Fruit fly (Drosophila melanogaster) whole organism: ENCODE measurements around the gene Rab8.
A peak's percentile ranks its signal among the peaks of the same experiment; 100 is the strongest.

Source experiments
- CG8478 ChIP-seq: fragments of >200 bp; optimal IDR thresholded peaks from 2 replicates; lab custom pipeline; 2018; ENCODE audit warnings: inconsistent platforms
- Dll ChIP-seq: fragments of >200 bp; optimal IDR thresholded peaks from 2 replicates; lab custom pipeline; 2017
- EcR ChIP-seq, 2 experiments: fragments of >200 bp; optimal IDR thresholded peaks; 2 replicates each; lab custom pipeline; 2017; ENCODE audit warnings: missing biosample characterization in 2 of 2, missing genetic modification characterization in 2 of 2, missing genetic modification reagents in 2 of 2
- pan ChIP-seq: fragments of >200 bp; optimal IDR thresholded peaks from 2 replicates; lab custom pipeline; 2017
- psq ChIP-seq: fragments of >200 bp; optimal IDR thresholded peaks from 2 replicates; lab custom pipeline; 2017
- usp ChIP-seq: fragments of >200 bp; optimal IDR thresholded peaks from 2 replicates; lab custom pipeline; 2017; ENCODE audit warnings: missing biosample characterization, missing genetic modification characterization, mixed read lengths

Gene Rab8

DNA sequence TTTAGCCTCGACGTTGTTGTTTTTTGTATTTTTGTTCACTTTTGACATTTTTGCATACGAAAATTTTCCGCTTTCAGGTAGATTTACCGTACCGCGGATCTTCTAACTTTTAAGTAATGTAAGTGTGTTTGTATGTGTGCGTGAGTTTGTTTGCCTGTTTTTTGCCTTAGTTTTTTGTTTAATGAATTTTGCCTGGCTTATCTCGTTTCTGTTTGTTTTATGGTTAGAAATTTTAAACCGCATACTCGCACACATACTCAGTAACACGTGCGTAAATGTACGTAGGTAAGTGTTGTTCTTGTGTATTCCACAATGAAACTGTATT is 26.8 kb upstream of the Rab8 start:
- no peak for TF ChIP-seq Dll (lab: Kevin White, UChicago)
- no peak for TF ChIP-seq usp
- no peak for TF ChIP-seq EcR (GFP tag; optimal IDR thresholded peaks at IDR 0.05; lab: Kevin White, UChicago)

dm6 chr3L:19896892-19897684 is 26.2 kb upstream of the Rab8 start:
- TF ChIP-seq usp (no peak), pan (lab: Kevin White, UChicago) (peak; percentile 34)

DNA sequence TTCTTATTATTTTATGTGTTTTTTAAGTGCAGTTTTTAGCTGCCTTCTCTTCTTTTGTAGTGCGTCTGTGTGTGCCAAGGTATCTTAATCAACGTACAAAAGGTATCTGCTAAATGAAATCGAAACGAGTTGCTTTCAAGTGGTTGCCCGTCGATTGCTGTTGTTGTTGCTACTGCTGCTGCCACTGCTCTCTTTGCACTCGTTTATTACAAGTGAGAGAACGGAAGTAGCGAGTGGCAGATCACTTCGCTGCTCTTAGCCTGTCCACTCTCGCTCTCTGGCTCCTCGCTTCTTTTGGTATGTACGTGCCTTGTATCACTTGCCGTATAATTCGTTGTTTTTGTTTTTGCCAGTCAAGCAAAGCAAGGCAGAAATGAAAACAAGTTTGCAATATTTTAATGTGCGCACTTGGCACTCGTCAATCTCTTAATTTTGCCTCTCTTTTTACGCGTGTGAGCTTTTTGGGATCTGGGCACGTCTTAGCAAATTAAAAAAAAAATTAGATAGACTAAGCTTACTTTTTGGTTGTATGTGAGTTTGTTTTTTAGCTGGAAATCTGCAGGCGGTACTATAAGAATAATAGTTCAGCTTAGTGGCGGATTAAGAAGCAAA is 25.5 kb upstream of the Rab8 start:
- TF ChIP-seq Dll (lab: Kevin White, UChicago) (peak; percentile 27), pan (lab: Kevin White, UChicago) (no peak)

dm6 chr3L:19895556-19895995 is 24.7 kb upstream of the Rab8 start:
- peak; percentile 55 for TF ChIP-seq Dll (lab: Kevin White, UChicago)
- TF ChIP-seq psq: no peak
- TF ChIP-seq CG8478: peak; percentile 99

dm6 chr3L:19873488-19873887 is 2.6 kb upstream of the Rab8 start:
- TF ChIP-seq pan (lab: Kevin White, UChicago) (no peak), EcR (GFP tag; optimal IDR thresholded peaks at IDR 0.05; lab: Kevin White, UChicago) (no peak), Dll (lab: Kevin White, UChicago) (no peak), CG8478 (no peak), usp (no peak), psq (no peak)

DNA sequence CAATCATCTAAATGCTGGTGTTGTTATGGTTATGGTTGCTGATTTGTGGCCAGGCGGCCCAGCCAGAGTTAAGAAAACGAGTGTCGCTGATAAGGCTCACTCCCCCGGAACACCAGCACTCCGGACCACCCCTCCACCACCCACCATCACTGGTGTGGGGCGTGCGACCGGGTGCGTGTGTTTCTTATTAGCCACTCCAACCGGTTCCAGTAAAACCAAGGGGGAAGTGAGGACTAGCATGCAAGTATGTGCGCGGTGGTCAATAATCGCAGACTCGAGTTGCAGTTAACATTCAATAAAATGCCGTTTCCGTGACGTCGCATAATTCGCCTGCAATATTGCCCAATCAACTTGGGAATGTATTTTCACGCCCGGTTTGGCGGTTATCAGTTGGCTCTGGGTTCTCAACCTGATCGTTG is 1.6 kb upstream of the Rab8 start:
- TF ChIP-seq pan (lab: Kevin White, UChicago): no peak
- TF ChIP-seq psq: no peak
- no peak for TF ChIP-seq CG8478
- TF ChIP-seq usp: no peak
- TF ChIP-seq Dll (lab: Kevin White, UChicago): no peak
- no peak for TF ChIP-seq EcR (GFP tag; optimal IDR thresholded peaks at IDR 0.05; lab: Kevin White, UChicago)

dm6 chr3L:19871667-19871931 is 721 bp upstream of the Rab8 start:
- TF ChIP-seq Dll (lab: Kevin White, UChicago) (no peak), EcR (GFP tag; optimal IDR thresholded peaks at IDR 0.05; lab: Kevin White, UChicago) (no peak), psq (no peak), pan (lab: Kevin White, UChicago) (no peak), CG8478 (no peak), usp (no peak)

DNA sequence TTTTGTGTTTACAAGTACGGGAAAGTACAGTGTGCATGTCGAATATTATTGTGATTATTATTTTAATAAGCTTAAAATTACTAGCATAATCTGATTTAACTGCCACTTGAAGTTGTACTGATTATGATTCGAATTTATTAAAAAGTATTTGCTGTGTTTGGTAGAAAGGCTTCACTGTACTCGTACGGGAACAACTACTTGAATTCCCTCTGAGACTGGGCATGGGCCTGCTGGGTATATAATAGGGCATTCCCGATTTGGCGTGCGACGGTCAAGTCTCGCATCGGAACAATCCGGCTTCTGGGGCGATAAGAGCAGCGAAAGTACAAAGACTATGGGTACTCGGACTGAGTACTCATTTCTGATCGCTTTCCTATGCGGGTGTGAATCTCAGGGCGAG is 1.2 kb downstream of the Rab8 start:
- no peak for TF ChIP-seq EcR (GFP tag; optimal IDR thresholded peaks at IDR 0.05; lab: Kevin White, UChicago)
- TF ChIP-seq pan (lab: Kevin White, UChicago): no peak
- TF ChIP-seq psq: no peak
- no peak for TF ChIP-seq CG8478
- no peak for TF ChIP-seq usp
- no peak for TF ChIP-seq Dll (lab: Kevin White, UChicago)

DNA sequence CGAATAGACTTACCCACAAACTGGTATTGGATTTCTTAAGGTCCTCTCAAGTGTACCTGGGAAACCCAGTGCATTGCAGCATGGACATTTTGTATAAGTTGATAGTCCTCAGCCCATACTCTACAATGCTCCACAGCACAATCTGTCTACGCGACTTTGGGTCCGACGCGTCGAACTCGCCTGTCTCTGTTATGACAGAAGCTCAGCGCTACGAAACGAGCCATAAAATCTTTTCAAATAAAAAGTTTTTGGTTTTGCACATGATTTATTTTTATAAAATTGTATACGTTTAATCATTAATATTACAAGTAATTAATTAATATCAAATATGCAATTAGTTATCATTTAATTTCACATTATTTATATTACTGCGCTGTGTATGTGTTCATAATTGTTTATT is 3.6 kb downstream of the Rab8 start:
- no peak for TF ChIP-seq Dll (lab: Kevin White, UChicago)
- no peak for TF ChIP-seq pan (lab: Kevin White, UChicago)
- no peak for TF ChIP-seq CG8478
- TF ChIP-seq psq: no peak
- TF ChIP-seq usp: no peak
- no peak for TF ChIP-seq EcR (GFP tag; optimal IDR thresholded peaks at IDR 0.05; lab: Kevin White, UChicago)

- TF ChIP-seq EcR (GFP tag; optimal IDR thresholded peaks at IDR 0.05; lab: Kevin White, UChicago): no peak
- TF ChIP-seq Dll (lab: Kevin White, UChicago): no peak
- TF ChIP-seq CG8478: no peak
- TF ChIP-seq psq: no peak
- TF ChIP-seq pan (lab: Kevin White, UChicago): no peak
Observed at dm6 chr3L:19861215-19861614, 9.7 kb downstream of the Rab8 start.

- TF ChIP-seq usp (no peak), Dll (lab: Kevin White, UChicago) (no peak), EcR (GFP tag; optimal IDR thresholded peaks at IDR 0.05; lab: Kevin White, UChicago) (no peak), psq (no peak), pan (lab: Kevin White, UChicago) (no peak), CG8478 (no peak)
Observed at dm6 chr3L:19857923-19858490, 12.9 kb downstream of the Rab8 start.

DNA sequence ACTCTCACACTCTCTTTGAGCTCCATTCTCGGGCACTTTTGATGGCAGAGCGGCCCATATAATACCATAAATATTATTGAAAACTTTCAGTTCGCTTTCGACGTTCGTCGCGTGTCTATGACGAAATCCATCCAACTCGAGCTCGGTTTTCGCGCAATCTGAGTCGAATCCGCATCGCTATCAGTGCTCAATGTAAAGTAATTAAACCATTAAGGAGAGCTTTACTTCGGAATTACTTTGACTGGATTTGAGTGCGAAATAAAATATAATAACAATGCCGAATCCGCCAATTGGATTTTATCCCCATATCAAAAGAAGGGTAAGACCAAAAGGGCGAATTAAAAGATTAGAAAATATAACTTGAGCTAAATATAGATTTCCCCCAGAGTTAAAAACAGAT is 22.8 kb downstream of the Rab8 start:
- TF ChIP-seq psq: no peak
- no peak for TF ChIP-seq Dll (lab: Kevin White, UChicago)
- no peak for TF ChIP-seq EcR (GFP tag; optimal IDR thresholded peaks at IDR 0.05; lab: Kevin White, UChicago)
- no peak for TF ChIP-seq pan (lab: Kevin White, UChicago)
- no peak for TF ChIP-seq CG8478

DNA sequence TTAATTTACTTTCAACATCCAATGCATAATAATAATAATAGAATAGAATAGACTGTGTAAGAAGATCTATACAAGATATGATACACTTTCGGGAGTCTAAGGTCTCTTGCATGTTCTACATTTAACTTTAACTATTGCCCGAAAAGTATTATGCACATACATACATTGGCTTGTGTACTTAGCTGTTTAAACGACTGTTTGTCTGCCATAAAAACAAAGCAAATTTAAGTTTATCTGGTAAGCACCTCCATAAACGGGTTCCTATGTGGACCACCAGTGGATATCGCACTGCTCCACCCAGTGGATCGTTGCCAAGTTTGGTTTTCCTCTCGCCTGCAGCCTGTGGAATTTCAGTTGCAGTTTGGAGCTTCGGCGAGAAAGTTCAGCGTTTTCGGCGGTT is 23.9 kb downstream of the Rab8 start:
- TF ChIP-seq EcR (GFP tag; optimal IDR thresholded peaks at IDR 0.05; lab: Kevin White, UChicago) (no peak), Dll (lab: Kevin White, UChicago) (no peak), usp (no peak)
